Fruit fly (Drosophila melanogaster) whole organism, adult: ENCODE measurements around the gene CG14891.

Source experiments
- CG11617 ChIP-seq: fragments of 200-800 bp; sonication (Bioruptor generic); optimal IDR thresholded peaks from 2 replicates; lab custom pipeline; 2017; ENCODE audit warnings: mild to moderate bottlenecking, missing biosample characterization, missing genetic modification reagents, missing genetic modification characterization
- CG14711 ChIP-seq: fragments of 200-800 bp; sonication (Bioruptor generic); optimal IDR thresholded peaks from 2 replicates; lab custom pipeline; 2018; ENCODE audit warnings: missing biosample characterization, mild to moderate bottlenecking, missing genetic modification characterization, moderate library complexity
- CG33017 ChIP-seq: fragments of 200-800 bp; sonication (Bioruptor generic); optimal IDR thresholded peaks from 2 replicates; lab custom pipeline; 2018; ENCODE audit warnings: missing biosample characterization, mild to moderate bottlenecking, missing genetic modification characterization, moderate library complexity
- CG7045 ChIP-seq: fragments of 200-800 bp; sonication (Bioruptor generic); optimal IDR thresholded peaks from 2 replicates; lab custom pipeline; 2017; ENCODE audit warnings: missing biosample characterization, mild to moderate bottlenecking, missing genetic modification characterization
- CG7101 ChIP-seq: fragments of 200-800 bp; sonication (Bioruptor generic); optimal IDR thresholded peaks from 2 replicates; lab custom pipeline; 2018; ENCODE audit warnings: missing biosample characterization, mild to moderate bottlenecking, missing genetic modification characterization, moderate library complexity
- Clk ChIP-seq: fragments of 200-800 bp; sonication (Bioruptor generic); optimal IDR thresholded peaks from 2 replicates; lab custom pipeline; 2017; ENCODE audit warnings: missing biosample characterization, missing genetic modification characterization
- pad ChIP-seq: fragments of 200-800 bp; sonication (Bioruptor generic); optimal IDR thresholded peaks from 3 replicates; lab custom pipeline; 2017; ENCODE audit warnings: missing biosample characterization, missing genetic modification characterization, mild to moderate bottlenecking, moderate library complexity, missing genetic modification reagents

dm6 chr3R:16553459-16554230, 17.7 kb upstream of the CG14891 start:
- no peak for TF ChIP-seq pad (GFP tag; lab: Kevin White, UChicago)
- TF ChIP-seq CG33017: no peak
- TF ChIP-seq CG14711 (tag; lab: Kevin White, UChicago): no peak
- TF ChIP-seq CG11617: no peak
- TF ChIP-seq CG7101 (tag; lab: Kevin White, UChicago): no peak
- TF ChIP-seq CG7045 (GFP tag; lab: Kevin White, UChicago): no peak
- no peak for TF ChIP-seq Clk (GFP tag; lab: Kevin White, UChicago)
